Worm (Caenorhabditis elegans): ENCODE measurements around the gene F21C10.1.

ce11 chrV:9156679-9157078, 24.5 kb downstream of the F21C10.1 start, which contains the start of gene B0222.15:
- no peak for TF ChIP-seq pqm-1 (tag; optimal IDR thresholded peaks at IDR 0.05)
- no peak for TF ChIP-seq unc-62 (GFP tag; optimal IDR thresholded peaks at IDR 0.05)
- TF ChIP-seq unc-39 (tag; optimal IDR thresholded peaks at IDR 0.05): no peak
- no peak for TF ChIP-seq sea-2 (GFP tag; optimal IDR thresholded peaks at IDR 0.05)
- TF ChIP-seq ztf-4 (tag; optimal IDR thresholded peaks at IDR 0.05): no peak
- no peak for TF ChIP-seq elt-1 (tag; optimal IDR thresholded peaks at IDR 0.05)
- no peak for TF ChIP-seq lin-15B (tag; optimal IDR thresholded peaks at IDR 0.05)
- TF ChIP-seq ama-1 (optimal IDR thresholded peaks at IDR 0.05): no peak

Measured in whole organism, L3 larva.